Worm (Caenorhabditis elegans): ENCODE data around the gene T26A8.4.
A peak's percentile ranks its signal among the peaks of the same experiment; 100 is the strongest.

T26A8.4 gene

ce11 chrIV:8461177-8461576 lies 28.5 kb upstream of the T26A8.4 start:
- TF ChIP-seq ztf-26 (tag; optimal IDR thresholded peaks at IDR 0.05) = no peak

DNA sequence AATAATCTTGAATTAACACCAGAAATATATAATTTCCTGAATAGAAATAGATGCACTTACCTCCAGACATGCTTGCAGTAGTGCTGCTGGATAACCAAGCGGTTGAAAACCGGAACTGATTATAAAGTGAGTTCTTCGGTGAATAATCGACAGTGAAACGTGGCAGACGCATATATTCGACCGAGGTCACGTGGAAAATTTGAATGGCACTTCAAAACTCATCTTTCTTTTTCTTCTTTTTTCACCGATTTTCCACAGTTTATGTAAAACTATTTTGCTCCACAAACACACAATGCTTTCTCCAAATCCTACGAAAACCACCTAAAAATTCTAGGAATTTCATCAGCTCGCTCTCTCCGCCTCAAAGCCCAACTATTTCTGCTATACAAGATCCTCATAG lies 27.5 kb upstream of the T26A8.4 start, which contains the start of gene ant-1.4:
Gene ant-1.4, minus strand, starts transcription at position 101 of the 400 bp plus-strand sequence.
- TF ChIP-seq F55B11.4 (tag; optimal IDR thresholded peaks at IDR 0.05; ENCODE audit: borderline replicate concordance, insufficient read depth) (no peak), nfyb-1 (GFP tag; IDR thresholded peaks at IDR 0.05) (no peak), F52B5.7 (tag; optimal IDR thresholded peaks at IDR 0.05) (no peak), tbx-9 (tag; optimal IDR thresholded peaks at IDR 0.05; ENCODE audit: borderline replicate concordance) (no peak), xnd-1 (tag; optimal IDR thresholded peaks at IDR 0.05) (no peak), hlh-26 (GFP tag; conservative IDR thresholded peaks at IDR 0.05) (no peak), snpc-1.3 (tag; optimal IDR thresholded peaks at IDR 0.05; ENCODE audit: insufficient read depth) (no peak), K12H6.12 (tag; optimal IDR thresholded peaks at IDR 0.05) (no peak), F57A8.1 (GFP tag; optimal IDR thresholded peaks at IDR 0.05) (no peak), akir-1 (GFP tag; optimal IDR thresholded peaks at IDR 0.05) (no peak), lin-26 (GFP tag; IDR thresholded peaks at IDR 0.05) (no peak), bed-1 (GFP tag; IDR thresholded peaks at IDR 0.05) (no peak), K11D2.4 (GFP tag; IDR thresholded peaks at IDR 0.05) (no peak), ceh-100 (GFP tag; IDR thresholded peaks at IDR 0.05) (no peak), nhr-90 (tag; optimal IDR thresholded peaks at IDR 0.05) (no peak), Y95B8A.8 (GFP tag; IDR thresholded peaks at IDR 0.05) (no peak), zfh-2 (GFP tag; conservative IDR thresholded peaks at IDR 0.05) (no peak)

DNA sequence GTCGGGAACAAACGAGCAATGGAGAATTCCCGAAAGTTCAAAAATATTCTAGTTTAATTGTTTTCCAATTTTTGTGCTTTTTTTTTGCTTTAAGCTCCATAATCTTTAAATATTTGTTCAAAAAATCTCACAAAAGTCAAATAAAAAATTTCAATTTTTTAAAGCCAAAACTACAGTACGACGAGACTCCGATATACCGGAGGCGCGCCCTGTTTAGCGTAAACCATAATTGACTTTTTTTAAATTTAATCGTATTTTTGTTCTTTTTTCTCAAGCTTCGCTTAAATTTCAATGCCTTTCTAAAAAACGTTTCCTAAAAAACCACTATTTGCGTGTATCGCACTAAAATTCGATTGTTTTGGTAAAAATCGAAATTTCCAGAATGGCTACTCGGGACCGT lies 24.2 kb upstream of the T26A8.4 start, which contains the start of gene syx-4:
Gene syx-4, plus strand, starts transcription at position 382 of the 400 bp plus-strand sequence.
- peak; percentile 82 for TF ChIP-seq attf-3 (GFP tag; conservative IDR thresholded peaks at IDR 0.05)
- no peak for TF ChIP-seq rpc-1 (optimal IDR thresholded peaks at IDR 0.05)
- TF ChIP-seq rpc-1 (tag; optimal IDR thresholded peaks at IDR 0.05) = no peak
- TF ChIP-seq ceh-27 (GFP tag; optimal IDR thresholded peaks at IDR 0.05) = no peak
- TF ChIP-seq K12H6.12 (tag; optimal IDR thresholded peaks at IDR 0.05) = no peak
- TF ChIP-seq somi-1 (GFP tag; optimal IDR thresholded peaks at IDR 0.05) = no peak
- no peak for TF ChIP-seq bed-1 (GFP tag; IDR thresholded peaks at IDR 0.05)
- peak; percentile 25 for TF ChIP-seq lsl-1 (GFP tag; optimal IDR thresholded peaks at IDR 0.05)

ce11 chrIV:8454076-8454475 lies 21.4 kb upstream of the T26A8.4 start:
- peak; percentile 3 for TF ChIP-seq nhr-80 (tag; optimal IDR thresholded peaks at IDR 0.05)
- no peak for TF ChIP-seq somi-1 (GFP tag; optimal IDR thresholded peaks at IDR 0.05)

DNA sequence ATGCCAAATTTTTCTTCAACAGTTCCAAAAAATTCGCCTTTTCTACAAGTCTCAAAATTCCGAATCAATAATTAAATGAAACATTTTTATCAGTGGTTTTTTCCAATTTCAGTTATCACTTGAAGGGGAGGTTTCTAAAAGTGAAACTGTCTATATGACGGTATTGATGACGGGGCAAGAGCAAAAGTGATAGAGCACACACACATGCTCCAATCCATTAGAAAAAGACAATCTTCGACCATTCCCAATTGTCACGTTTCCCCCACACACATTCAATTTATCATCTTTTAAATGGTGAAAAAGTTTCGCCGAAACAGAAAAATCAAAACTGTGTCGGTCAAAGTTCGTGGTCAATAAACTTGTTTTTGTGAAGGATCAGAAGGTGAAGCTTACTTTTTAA lies 20.5 kb upstream of the T26A8.4 start:
- TF ChIP-seq nhr-80 (tag; optimal IDR thresholded peaks at IDR 0.05) (peak; percentile 86), atf-7 (tag; optimal IDR thresholded peaks at IDR 0.05) (peak; percentile 26), dpff-1 (tag; optimal IDR thresholded peaks at IDR 0.05) (no peak), nhr-27 (tag; optimal IDR thresholded peaks at IDR 0.05) (no peak), F57A8.1 (GFP tag; optimal IDR thresholded peaks at IDR 0.05) (no peak), tbp1 (GFP tag; optimal IDR thresholded peaks at IDR 0.05) (peak; percentile 25), nfyb-1 (GFP tag; IDR thresholded peaks at IDR 0.05) (0 out of 2 replicates have a peak, but pooled peaks have one; percentile 25), attf-3 (GFP tag; conservative IDR thresholded peaks at IDR 0.05) (no peak), madf-3 (GFP tag; IDR thresholded peaks at IDR 0.05) (no peak), let-607 (tag; optimal IDR thresholded peaks at IDR 0.05) (peak in 1 of 2 experiments; percentile 48), hmg-20 (GFP tag; IDR thresholded peaks at IDR 0.05) (no peak), D2030.7 (GFP tag; IDR thresholded peaks at IDR 0.05) (no peak), snpc-3.4 (tag; optimal IDR thresholded peaks at IDR 0.05) (no peak), nfya-1 (tag; optimal IDR thresholded peaks at IDR 0.05; ENCODE audit: borderline replicate concordance, insufficient read depth) (no peak), ceh-58 (GFP tag; IDR thresholded peaks at IDR 0.05) (no peak), zim-3 (tag; optimal IDR thresholded peaks at IDR 0.05) (no peak), lir-1 (GFP tag; conservative IDR thresholded peaks at IDR 0.05) (no peak), nhr-90 (tag; optimal IDR thresholded peaks at IDR 0.05) (no peak)
